Fruit fly (Drosophila melanogaster): ENCODE results near the gene meru.

DNA sequence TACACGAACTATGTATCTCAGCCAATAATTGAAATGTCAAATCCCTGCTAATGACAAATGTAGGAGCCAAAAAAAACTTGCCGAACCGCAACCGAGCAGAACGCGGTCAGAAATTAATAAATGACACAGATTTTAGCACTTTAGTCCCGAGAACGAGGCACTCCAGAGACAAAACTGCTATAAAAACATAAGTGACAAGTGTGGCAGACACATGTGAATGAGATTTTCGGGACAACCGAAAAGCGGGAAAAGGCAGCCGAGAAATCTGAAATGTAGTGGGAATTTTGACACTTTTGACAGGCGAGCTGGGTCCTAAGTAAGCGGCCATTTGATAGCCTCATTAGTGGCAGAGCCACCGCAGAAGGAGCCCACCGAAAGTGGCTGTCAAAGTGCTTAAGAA, 52.8 kb downstream of the meru start:
- TF ChIP-seq CG8478 (optimal IDR thresholded peaks at IDR 0.05) (no peak), usp (GFP tag; optimal IDR thresholded peaks at IDR 0.05) (no peak), psq (optimal IDR thresholded peaks at IDR 0.05) (no peak), Dll (optimal IDR thresholded peaks at IDR 0.05) (no peak), pan (optimal IDR thresholded peaks at IDR 0.05) (no peak)

Data from whole organism.